Worm (Caenorhabditis elegans): ENCODE results near the gene C30F2.5.

The C30F2.5 gene

ce11 chrX:16056404-16056803 lies 38.1 kb upstream of the C30F2.5 start (continued):
- TF ChIP-seq lsl-1 (GFP tag; optimal IDR thresholded peaks at IDR 0.05) (no peak), dpff-1 (tag; optimal IDR thresholded peaks at IDR 0.05) (peak; percentile 92), B0336.3 (GFP tag; IDR thresholded peaks at IDR 0.05) (peak; percentile 98), ceh-40 (GFP tag; IDR thresholded peaks at IDR 0.05) (no peak), nhr-120 (GFP tag; IDR thresholded peaks at IDR 0.05) (no peak), madf-8 (GFP tag; conservative IDR thresholded peaks at IDR 0.05) (no peak), hmg-1.2 (GFP tag; IDR thresholded peaks at IDR 0.05) (peak; percentile 84; the same call in 1 of the 2 replicates), Y53F4B.3 (GFP tag; IDR thresholded peaks at IDR 0.05) (no peak), repo-1 (tag; optimal IDR thresholded peaks at IDR 0.05) (peak; percentile 98), Y56A3A.18 (GFP tag; IDR thresholded peaks at IDR 0.05) (peak; percentile 99), ekl-4 (GFP tag; IDR thresholded peaks at IDR 0.05) (peak; percentile 93), mxl-1 (tag; optimal IDR thresholded peaks at IDR 0.05) (peak; percentile 22), madf-10 (tag; optimal IDR thresholded peaks at IDR 0.05) (peak; percentile 97), Y67H2A.10 (GFP tag; conservative IDR thresholded peaks at IDR 0.05) (peak; percentile 21; the same call in 1 of the 2 replicates), pha-4 (tag; optimal IDR thresholded peaks at IDR 0.05) (peak; percentile 64), let-526 (GFP tag; IDR thresholded peaks at IDR 0.05) (peak; percentile 80; the same call in 1 of the 2 replicates), atf-7 (tag; optimal IDR thresholded peaks at IDR 0.05) (peak; percentile 97), ztf-28 (GFP tag; IDR thresholded peaks at IDR 0.05) (no peak), ceh-27 (GFP tag; optimal IDR thresholded peaks at IDR 0.05) (peak; percentile 95), him-1 (tag; optimal IDR thresholded peaks at IDR 0.05) (no peak), chd-7 (tag; optimal IDR thresholded peaks at IDR 0.05) (peak; percentile 92), ama-1 (optimal IDR thresholded peaks at IDR 0.05) (no peak), ama-1 (GFP tag; optimal IDR thresholded peaks at IDR 0.05) (peak; percentile 82 to 88), rpc-1 (optimal IDR thresholded peaks at IDR 0.05) (peak; percentile 26), rpc-1 (tag; optimal IDR thresholded peaks at IDR 0.05) (no peak), tbx-9 (tag; optimal IDR thresholded peaks at IDR 0.05; ENCODE audit: borderline replicate concordance) (no peak), F37B4.10 (GFP tag; IDR thresholded peaks at IDR 0.05) (0 out of 2 replicates have a peak, but pooled peaks have one; percentile 8), T26A5.8 (tag; optimal IDR thresholded peaks at IDR 0.05) (no peak), tlf-1 (GFP tag; optimal IDR thresholded peaks at IDR 0.05) (peak; percentile 97), snpc-1.1 (tag; optimal IDR thresholded peaks at IDR 0.05; ENCODE audit: insufficient read depth) (no peak), nhr-90 (tag; optimal IDR thresholded peaks at IDR 0.05) (peak; percentile 93), aptf-3 (GFP tag; IDR thresholded peaks at IDR 0.05) (no peak), nhr-179 (tag; optimal IDR thresholded peaks at IDR 0.05) (peak; percentile 9), dpl-1 (GFP tag; optimal IDR thresholded peaks at IDR 0.05) (no peak), attf-6 (GFP tag; IDR thresholded peaks at IDR 0.05) (no peak), ztf-25 (GFP tag; IDR thresholded peaks at IDR 0.05) (no peak), Y95B8A.8 (GFP tag; IDR thresholded peaks at IDR 0.05) (peak; percentile 40; the same call in 1 of the 2 replicates), lin-26 (GFP tag; IDR thresholded peaks at IDR 0.05) (no peak; the same call in 1 of the 2 replicates), snpc-1.3 (tag; optimal IDR thresholded peaks at IDR 0.05; ENCODE audit: insufficient read depth) (peak; percentile 15), mel-28 (tag; optimal IDR thresholded peaks at IDR 0.05; ENCODE audit: borderline replicate concordance) (peak; percentile 78), hlh-26 (GFP tag; conservative IDR thresholded peaks at IDR 0.05) (no peak), F52B5.7 (tag; optimal IDR thresholded peaks at IDR 0.05) (peak; percentile 91), F57C9.4 (tag; optimal IDR thresholded peaks at IDR 0.05) (peak; percentile 39), F33H1.4 (GFP tag; IDR thresholded peaks at IDR 0.05) (peak; percentile 36), lin-35 (GFP tag; optimal IDR thresholded peaks at IDR 0.05) (peak in 2 of 3 experiments; percentile 72 to 98), ZK185.1 (tag; optimal IDR thresholded peaks at IDR 0.05; ENCODE audit: poor library complexity, severe bottlenecking) (peak; percentile 98), mcd-1 (GFP tag; IDR thresholded peaks at IDR 0.05) (peak; percentile 91), ztf-22 (GFP tag; optimal IDR thresholded peaks at IDR 0.05) (peak; percentile 94), F55B11.4 (tag; optimal IDR thresholded peaks at IDR 0.05; ENCODE audit: borderline replicate concordance, insufficient read depth) (no peak), xnd-1 (tag; optimal IDR thresholded peaks at IDR 0.05) (no peak)

All from whole organism, young adult.